Worm (Caenorhabditis elegans) whole organism, L4/young adult: ENCODE results near the gene pho-9.

Experiments
- dao-5 ChIP-seq: sonication (generic microtip); optimal IDR thresholded peaks from 2 replicates; lab custom pipeline; 2016; ENCODE audit warnings: missing genotype, missing genetic modification characterization, moderate library complexity, missing compliant biosample characterization
- him-1 ChIP-seq: sonication (generic microtip); optimal IDR thresholded peaks from 2 replicates; lab custom pipeline; 2016; ENCODE audit warnings: missing genotype, missing genetic modification reagents, missing genetic modification characterization, missing compliant biosample characterization

DNA sequence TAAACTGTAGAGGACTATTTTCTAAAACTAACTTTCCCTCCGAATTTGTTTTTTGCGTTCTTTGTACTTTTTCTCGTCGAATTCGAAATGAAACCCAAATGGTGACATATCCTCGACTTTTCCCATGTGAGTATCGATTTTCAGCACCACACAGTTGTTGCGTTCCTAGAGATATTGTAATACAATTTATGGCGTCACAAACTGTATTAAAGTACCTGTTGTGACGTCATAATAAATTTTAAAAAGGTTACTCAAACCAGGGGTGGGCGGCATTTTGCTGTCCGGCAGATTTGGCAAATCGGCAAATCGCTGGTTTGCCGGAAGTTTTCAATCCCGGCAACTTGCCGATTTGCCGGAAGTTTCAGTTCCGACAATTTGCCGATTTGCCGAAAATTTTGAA is 40.1 kb upstream of the pho-9 start:
- no peak for TF ChIP-seq him-1 (tag; lab: Kevin White, UChicago)
- TF ChIP-seq dao-5 (tag; lab: Kevin White, UChicago) = no peak
